Fruit fly (Drosophila melanogaster) whole organism, embryonic: ENCODE measurements around the gene shv.

ENCODE experiments used
- ATbp ChIP-seq: fragments of 200-800 bp; sonication (Bioruptor generic); optimal IDR thresholded peaks from 2 replicates; lab custom pipeline; 2017; ENCODE audit warnings: missing biosample characterization, mild to moderate bottlenecking, missing genetic modification characterization, missing genetic modification reagents
- Adf1 ChIP-seq: fragments of 200-800 bp; sonication (Bioruptor generic); IDR thresholded peaks from 2 replicates; pipeline ENCODE4 v1.3.6; 2022; ENCODE audit warnings: missing biosample characterization, missing genetic modification characterization
- Bgb ChIP-seq: fragments of 200-800 bp; sonication (Bioruptor generic); IDR thresholded peaks from 2 replicates; pipeline ENCODE4 v1.3.6; 2022; ENCODE audit warnings: missing biosample characterization, missing genetic modification characterization; ENCODE audit not compliant: partially characterized antibody
- CG11093 ChIP-seq: fragments of 200-800 bp; sonication (Bioruptor generic); IDR thresholded peaks from 3 replicates; pipeline ENCODE4 v1.3.6; 2022; ENCODE audit warnings: missing biosample characterization, missing genetic modification characterization
- CG12236 ChIP-seq: fragments of 200-800 bp; sonication (Bioruptor generic); optimal IDR thresholded peaks from 2 replicates; lab custom pipeline; 2016; ENCODE audit warnings: missing biosample characterization, missing genetic modification characterization
- CG12744 ChIP-seq: fragments of 200-800 bp; sonication (Bioruptor generic); optimal IDR thresholded peaks from 2 replicates; lab custom pipeline; 2016; ENCODE audit warnings: missing biosample characterization, missing genetic modification characterization
- CG13296 ChIP-seq: fragments of 200-800 bp; sonication (Bioruptor generic); optimal IDR thresholded peaks from 3 replicates; lab custom pipeline; 2018; ENCODE audit warnings: missing biosample characterization, mild to moderate bottlenecking, missing genetic modification characterization
- CG14667 ChIP-seq: fragments of 200-800 bp; sonication (Bioruptor generic); IDR thresholded peaks from 2 replicates; pipeline ENCODE4 v1.3.6; 2022; ENCODE audit warnings: missing biosample characterization, missing genetic modification characterization
- CG17612 ChIP-seq: fragments of 200-800 bp; sonication (Bioruptor generic); IDR thresholded peaks from 2 replicates; pipeline ENCODE4 v1.3.6; 2022; ENCODE audit warnings: missing biosample characterization, missing genetic modification characterization
- CG18262 ChIP-seq: fragments of 200-800 bp; optimal IDR thresholded peaks from 3 replicates; lab custom pipeline; 2019; ENCODE audit warnings: missing biosample characterization, mild to moderate bottlenecking, missing genetic modification characterization, moderate library complexity
- CG18476 ChIP-seq: fragments of 200-800 bp; sonication (Bioruptor generic); optimal IDR thresholded peaks from 2 replicates; lab custom pipeline; 2016; ENCODE audit warnings: missing biosample characterization, mild to moderate bottlenecking, missing genetic modification characterization
- CG3065 ChIP-seq: fragments of 200-800 bp; sonication (Bioruptor generic); optimal IDR thresholded peaks from 2 replicates; lab custom pipeline; 2016; ENCODE audit warnings: missing biosample characterization, missing genetic modification characterization
- CG32772 ChIP-seq: fragments of 200-800 bp; sonication (Bioruptor generic); IDR thresholded peaks from 2 replicates; pipeline ENCODE4 v1.3.6; 2022; ENCODE audit warnings: missing biosample characterization, missing genetic modification characterization
- CG4424 ChIP-seq: fragments of 200-800 bp; sonication (Bioruptor generic); optimal IDR thresholded peaks from 3 replicates; lab custom pipeline; 2016; ENCODE audit warnings: missing biosample characterization, missing genetic modification characterization
- CG6175 ChIP-seq: fragments of 200-800 bp; sonication (Bioruptor generic); IDR thresholded peaks from 3 replicates; pipeline ENCODE4 v1.3.6; 2022; ENCODE audit warnings: missing biosample characterization, missing genetic modification characterization
- CG6654 ChIP-seq: fragments of 200-800 bp; sonication (Bioruptor generic); optimal IDR thresholded peaks from 2 replicates; lab custom pipeline; 2017; ENCODE audit warnings: missing biosample characterization, mild to moderate bottlenecking, missing genetic modification characterization
- CG6683 ChIP-seq: fragments of 200-800 bp; sonication (Bioruptor generic); optimal IDR thresholded peaks from 2 replicates; lab custom pipeline; 2017; ENCODE audit warnings: missing biosample characterization, mild to moderate bottlenecking, missing genetic modification characterization, missing genetic modification reagents
- CG7556 ChIP-seq: fragments of 200-800 bp; sonication (Bioruptor generic); optimal IDR thresholded peaks from 2 replicates; lab custom pipeline; 2017; ENCODE audit warnings: missing biosample characterization, mild to moderate bottlenecking, missing genetic modification characterization
- CG7928 ChIP-seq: fragments of 200-800 bp; sonication (Bioruptor generic); optimal IDR thresholded peaks from 2 replicates; lab custom pipeline; 2017; ENCODE audit warnings: missing biosample characterization, mild to moderate bottlenecking, missing genetic modification characterization
- CTCF ChIP-seq: fragments of 200-800 bp; sonication (Bioruptor generic); optimal IDR thresholded peaks from 2 replicates; lab custom pipeline; 2017; ENCODE audit warnings: missing biosample characterization, mild to moderate bottlenecking, missing genetic modification characterization, moderate library complexity
- D ChIP-seq, 2 experiments: fragments of 200-800 bp in 1 of 2; fragments of >200 bp in 1 of 2; sonication (Bioruptor generic) in 1 of 2; optimal IDR thresholded peaks; 2 replicates in 1 of 2; 3 replicates in 1 of 2; lab custom pipeline; 2017; ENCODE audit warnings: mild to moderate bottlenecking in 1 of 2, missing biosample characterization in 1 of 2, missing genetic modification characterization in 1 of 2, missing genetic modification reagents in 1 of 2
- D19A ChIP-seq: fragments of 200-800 bp; optimal IDR thresholded peaks from 3 replicates; lab custom pipeline; 2019; ENCODE audit warnings: missing biosample characterization, mild to moderate bottlenecking, missing genetic modification characterization, moderate library complexity
- Fer3 ChIP-seq: fragments of 200-800 bp; sonication (Bioruptor generic); optimal IDR thresholded peaks from 2 replicates; lab custom pipeline; 2018; ENCODE audit warnings: missing biosample characterization, mild to moderate bottlenecking, missing genetic modification characterization, moderate library complexity
- Max ChIP-seq: fragments of 200-800 bp; sonication (Bioruptor generic); optimal IDR thresholded peaks from 2 replicates; lab custom pipeline; 2016; ENCODE audit warnings: missing biosample characterization, mild to moderate bottlenecking, missing genetic modification characterization
- Nf-YC ChIP-seq: fragments of 200-800 bp; optimal IDR thresholded peaks from 3 replicates; lab custom pipeline; 2019; ENCODE audit warnings: missing biosample characterization, mild to moderate bottlenecking, missing genetic modification characterization, moderate library complexity
- Pdp1 ChIP-seq, 2 experiments: fragments of 200-800 bp; sonication (Bioruptor generic); optimal IDR thresholded peaks; 3 replicates each; lab custom pipeline; 2016; ENCODE audit warnings: missing biosample characterization in 2 of 2, missing genetic modification characterization in 2 of 2, mild to moderate bottlenecking in 1 of 2, moderate library complexity in 1 of 2
- Sin3A ChIP-seq: fragments of >200 bp; optimal IDR thresholded peaks from 2 replicates; lab custom pipeline; 2018
- Six4 ChIP-seq: fragments of 200-800 bp; sonication (Bioruptor generic); optimal IDR thresholded peaks from 2 replicates; lab custom pipeline; 2016; ENCODE audit warnings: missing biosample characterization, missing genetic modification characterization
- Sox102F ChIP-seq: fragments of 200-800 bp; sonication (Bioruptor generic); optimal IDR thresholded peaks from 2 replicates; lab custom pipeline; 2018; ENCODE audit warnings: missing biosample characterization, mild to moderate bottlenecking, missing genetic modification characterization, moderate library complexity
- ab ChIP-seq: fragments of 200-800 bp; sonication (Bioruptor generic); optimal IDR thresholded peaks from 2 replicates; lab custom pipeline; 2016; ENCODE audit warnings: missing biosample characterization, missing genetic modification characterization
- chinmo ChIP-seq: fragments of 200-800 bp; sonication (Bioruptor generic); IDR thresholded peaks from 4 replicates; pipeline ENCODE4 v1.3.6; 2022; ENCODE audit warnings: missing biosample characterization, missing genetic modification characterization; ENCODE audit not compliant: partially characterized antibody
- ci ChIP-seq: fragments of 200-800 bp; sonication (Bioruptor generic); IDR thresholded peaks from 3 replicates; pipeline ENCODE4 v1.3.6; 2022; ENCODE audit warnings: missing biosample characterization, missing genetic modification characterization
- croc ChIP-seq: fragments of 200-800 bp; sonication (Bioruptor generic); conservative IDR thresholded peaks from 3 replicates; pipeline ENCODE4 v1.3.6; 2022; ENCODE audit warnings: missing biosample characterization, missing genetic modification characterization
- crp ChIP-seq, 2 experiments: fragments of 200-800 bp; sonication (Bioruptor generic); optimal IDR thresholded peaks; 2 replicates in 1 of 2; 3 replicates in 1 of 2; lab custom pipeline; 2017; ENCODE audit warnings: missing biosample characterization in 2 of 2, missing genetic modification characterization in 2 of 2, mild to moderate bottlenecking in 1 of 2, moderate library complexity in 1 of 2
- cwo ChIP-seq: fragments of 200-800 bp; sonication (Bioruptor generic); optimal IDR thresholded peaks from 3 replicates; lab custom pipeline; 2017; ENCODE audit warnings: missing biosample characterization, missing genetic modification characterization, mild to moderate bottlenecking, moderate library complexity, missing genetic modification reagents
- da ChIP-seq: fragments of 200-800 bp; sonication (Bioruptor generic); optimal IDR thresholded peaks from 2 replicates; lab custom pipeline; 2016; ENCODE audit warnings: missing biosample characterization, missing genetic modification characterization
- eve ChIP-seq, 2 experiments: fragments of >200 bp; optimal IDR thresholded peaks; 2 replicates each; lab custom pipeline; 2017; ENCODE audit warnings: missing biosample characterization in 2 of 2, missing genetic modification characterization in 2 of 2
- gfzf ChIP-seq: fragments of 200-800 bp; sonication (Bioruptor generic); optimal IDR thresholded peaks from 2 replicates; lab custom pipeline; 2016; ENCODE audit warnings: missing biosample characterization, mild to moderate bottlenecking, missing genetic modification characterization, moderate library complexity
- mam ChIP-seq: fragments of 200-800 bp; sonication (Bioruptor generic); optimal IDR thresholded peaks from 3 replicates; lab custom pipeline; 2016; ENCODE audit warnings: missing biosample characterization, missing genetic modification characterization
- peb ChIP-seq: fragments of 200-800 bp; sonication (Bioruptor generic); IDR thresholded peaks from 2 replicates; pipeline ENCODE4 v1.3.6; 2022; ENCODE audit warnings: missing biosample characterization, missing genetic modification characterization
- pfk ChIP-seq: fragments of 200-800 bp; sonication (Bioruptor generic); optimal IDR thresholded peaks from 2 replicates; lab custom pipeline; 2018; ENCODE audit warnings: missing biosample characterization, mild to moderate bottlenecking, missing genetic modification characterization, moderate library complexity
- psq ChIP-seq: fragments of 200-800 bp; sonication (Bioruptor generic); optimal IDR thresholded peaks from 2 replicates; lab custom pipeline; 2017; ENCODE audit warnings: missing biosample characterization, missing genetic modification characterization
- schlank ChIP-seq: fragments of 200-800 bp; sonication (Bioruptor generic); optimal IDR thresholded peaks from 2 replicates; lab custom pipeline; 2018; ENCODE audit warnings: missing biosample characterization, mild to moderate bottlenecking, missing genetic modification characterization
- slp2 ChIP-seq: fragments of 200-800 bp; sonication (Bioruptor generic); optimal IDR thresholded peaks from 2 replicates; lab custom pipeline; 2016; ENCODE audit warnings: missing biosample characterization, missing genetic modification characterization
- sna ChIP-seq: fragments of 200-800 bp; sonication (Bioruptor generic); IDR thresholded peaks from 2 replicates; pipeline ENCODE4 v1.3.6; 2022; ENCODE audit warnings: missing biosample characterization, missing genetic modification characterization; ENCODE audit not compliant: partially characterized antibody
- stc ChIP-seq: fragments of 200-800 bp; sonication (Bioruptor generic); IDR thresholded peaks from 2 replicates; pipeline ENCODE4 v1.3.6; 2022; ENCODE audit warnings: missing biosample characterization, missing genetic modification characterization
- ttk ChIP-seq: fragments of 200-800 bp; sonication (Bioruptor generic); IDR thresholded peaks from 2 replicates; pipeline ENCODE4 v2.1.2; 2022; ENCODE audit warnings: missing biosample characterization, missing genetic modification characterization
- wdn ChIP-seq: fragments of 200-800 bp; sonication (Bioruptor generic); IDR thresholded peaks from 2 replicates; pipeline ENCODE4 v1.3.6; 2022; ENCODE audit warnings: missing biosample characterization, missing genetic modification characterization
- wek ChIP-seq: fragments of 200-800 bp; sonication (Bioruptor generic); optimal IDR thresholded peaks from 3 replicates; lab custom pipeline; 2018; ENCODE audit warnings: missing biosample characterization, mild to moderate bottlenecking, missing genetic modification characterization, moderate library complexity
- zfh1 ChIP-seq: fragments of 200-800 bp; sonication (Bioruptor generic); IDR thresholded peaks from 3 replicates; pipeline ENCODE4 v1.3.6; 2022; ENCODE audit warnings: missing biosample characterization, missing genetic modification characterization

Gene shv

dm6 chr2L:478749-479482, 26.0 kb downstream of the shv start (continued):
- TF ChIP-seq eve (GFP tag; optimal IDR thresholded peaks at IDR 0.05; lab: Kevin White, UChicago) (no peak), Nf-YC (tag; lab: Kevin White, UChicago) (peak; percentile 65), CG7928 (GFP tag; lab: Kevin White, UChicago) (peak; percentile 16), wdn (GFP tag; lab: Robert Waterston, UW) (no peak), Max (peak; percentile 59), CG17612 (no peak), da (GFP tag; lab: Kevin White, UChicago) (peak; percentile 55), stc (GFP tag; lab: Robert Waterston, UW) (no peak), psq (GFP tag; lab: Kevin White, UChicago) (no peak), Fer3 (tag; lab: Kevin White, UChicago) (peak; percentile 24), gfzf (no peak), CG6654 (GFP tag; lab: Kevin White, UChicago) (no peak), CG4424 (peak; percentile 3), CG6175 (GFP tag; lab: Robert Waterston, UW) (no peak), CG6683 (peak; percentile 20), CG3065 (GFP tag; lab: Kevin White, UChicago) (no peak), slp2 (no peak), CG13296 (GFP tag; lab: Kevin White, UChicago) (peak; percentile 76), pfk (peak; percentile 58), CG14667 (GFP tag; lab: Robert Waterston, UW) (no peak), CG11093 (GFP tag; lab: Robert Waterston, UW) (no peak), crp (GFP tag; optimal IDR thresholded peaks at IDR 0.05; lab: Kevin White, UChicago) (no peak), wek (GFP tag; lab: Kevin White, UChicago) (peak; percentile 26), peb (no peak), mam (peak; percentile 1), CG12744 (GFP tag; lab: Kevin White, UChicago) (peak; percentile 0), schlank (peak; percentile 38), ci (GFP tag; lab: Robert Waterston, UW) (no peak), ab (GFP tag; lab: Kevin White, UChicago) (no peak), CG7556 (GFP tag; lab: Kevin White, UChicago) (no peak), sna (no peak), CG12236 (no peak), Adf1 (GFP tag; lab: Robert Waterston, UW) (no peak), croc (no peak), cwo (GFP tag; lab: Kevin White, UChicago) (peak; percentile 98), D (optimal IDR thresholded peaks at IDR 0.05; lab: Kevin White, UChicago) (no peak), D (GFP tag; optimal IDR thresholded peaks at IDR 0.05; lab: Kevin White, UChicago) (no peak), D19A (peak; percentile 46), ATbp (GFP tag; lab: Kevin White, UChicago) (peak; percentile 8), ttk (GFP tag; lab: Robert Waterston, UW) (no peak), Pdp1 (GFP tag; optimal IDR thresholded peaks at IDR 0.05; lab: Kevin White, UChicago) (peak; percentile 32 to 81), chinmo (GFP tag; lab: Robert Waterston, UW) (no peak), Six4 (no peak), CTCF (peak; percentile 53), CG32772 (no peak), Sox102F (no peak), CG18476 (GFP tag; lab: Kevin White, UChicago) (peak; percentile 96), Bgb (GFP tag; lab: Robert Waterston, UW) (no peak), zfh1 (no peak), CG18262 (tag; lab: Kevin White, UChicago) (peak; percentile 38), Sin3A (lab: Kevin White, UChicago) (peak; percentile 21)
